Fruit fly (Drosophila melanogaster): ENCODE results near the gene noc.

dm6 chr2L:14456268-14456667 lies 34.4 kb upstream of the noc start:
- TF ChIP-seq EcR (GFP tag; optimal IDR thresholded peaks at IDR 0.05) (no peak), fd96Ca (GFP tag; IDR thresholded peaks at IDR 0.05) (no peak), CG32121 (GFP tag; IDR thresholded peaks at IDR 0.05) (no peak), Pif1A (GFP tag; optimal IDR thresholded peaks at IDR 0.05) (no peak), CG10348 (GFP tag; IDR thresholded peaks at IDR 0.05) (no peak), Snoo (tag; optimal IDR thresholded peaks at IDR 0.05) (no peak), CG15710 (tag; optimal IDR thresholded peaks at IDR 0.05) (no peak), gl (tag; optimal IDR thresholded peaks at IDR 0.05) (no peak)

Measured in whole organism, pupa.